Fruit fly (Drosophila melanogaster) whole organism, embryonic: Measurements from ENCODE around the gene CG14439.

Source experiments
- Bdp1 ChIP-seq: fragments of 200-800 bp; sonication (Bioruptor generic); optimal IDR thresholded peaks from 3 replicates; lab custom pipeline; 2016; ENCODE audit warnings: missing biosample characterization, missing genetic modification characterization
- CG11398 ChIP-seq: fragments of 200-800 bp; sonication (Bioruptor generic); optimal IDR thresholded peaks from 2 replicates; lab custom pipeline; 2016; ENCODE audit warnings: missing biosample characterization, missing genetic modification characterization
- CG11560 ChIP-seq: fragments of 200-800 bp; sonication (Bioruptor generic); IDR thresholded peaks from 3 replicates; pipeline ENCODE4 v1.3.6; 2022; ENCODE audit warnings: missing biosample characterization, missing genetic modification characterization
- CG11695 ChIP-seq: fragments of 200-800 bp; sonication (Bioruptor generic); IDR thresholded peaks from 3 replicates; pipeline ENCODE4 v1.3.6; 2022; ENCODE audit warnings: missing biosample characterization, missing genetic modification characterization
- CG11723 ChIP-seq: fragments of 200-800 bp; sonication (Bioruptor generic); optimal IDR thresholded peaks from 2 replicates; lab custom pipeline; 2017; ENCODE audit warnings: missing biosample characterization, mild to moderate bottlenecking, missing genetic modification characterization
- CG12155 ChIP-seq: fragments of 200-800 bp; sonication (Bioruptor generic); optimal IDR thresholded peaks from 3 replicates; lab custom pipeline; 2016; ENCODE audit warnings: missing biosample characterization, missing genetic modification characterization
- CG12236 ChIP-seq: fragments of 200-800 bp; sonication (Bioruptor generic); optimal IDR thresholded peaks from 2 replicates; lab custom pipeline; 2016; ENCODE audit warnings: missing biosample characterization, missing genetic modification characterization
- CG13424 ChIP-seq: fragments of 200-800 bp; sonication (Bioruptor generic); optimal IDR thresholded peaks from 2 replicates; lab custom pipeline; 2019; ENCODE audit warnings: missing biosample characterization, mild to moderate bottlenecking, missing genetic modification characterization, moderate library complexity
- CG15269 ChIP-seq: fragments of 200-800 bp; sonication (Bioruptor generic); optimal IDR thresholded peaks from 2 replicates; lab custom pipeline; 2018; ENCODE audit warnings: missing biosample characterization, mild to moderate bottlenecking, missing genetic modification characterization, moderate library complexity
- CG1529 ChIP-seq: fragments of 200-800 bp; sonication (Bioruptor generic); optimal IDR thresholded peaks from 3 replicates; lab custom pipeline; 2018; ENCODE audit warnings: missing biosample characterization, missing genetic modification characterization
- CG16815 ChIP-seq: fragments of 200-800 bp; sonication (Bioruptor generic); optimal IDR thresholded peaks from 3 replicates; lab custom pipeline; 2017; ENCODE audit warnings: missing biosample characterization, mild to moderate bottlenecking, missing genetic modification characterization
- CG1832 ChIP-seq: fragments of 200-800 bp; sonication (Bioruptor generic); optimal IDR thresholded peaks from 2 replicates; lab custom pipeline; 2017; ENCODE audit warnings: missing biosample characterization, mild to moderate bottlenecking, missing genetic modification characterization, inconsistent platforms
- CG2129 ChIP-seq: fragments of 200-800 bp; sonication (Bioruptor generic); IDR thresholded peaks from 2 replicates; pipeline ENCODE4 v1.3.6; 2022; ENCODE audit warnings: missing biosample characterization, missing genetic modification characterization; ENCODE audit not compliant: partially characterized antibody
- CG30020 ChIP-seq: fragments of 200-800 bp; optimal IDR thresholded peaks from 2 replicates; lab custom pipeline; 2019; ENCODE audit warnings: missing biosample characterization, mild to moderate bottlenecking, missing genetic modification characterization, moderate library complexity
- CG3847 ChIP-seq: fragments of 200-800 bp; sonication (Bioruptor generic); IDR thresholded peaks from 2 replicates; pipeline ENCODE4 v1.3.6; 2022; ENCODE audit warnings: missing biosample characterization, missing genetic modification characterization
- CG6683 ChIP-seq: fragments of 200-800 bp; sonication (Bioruptor generic); optimal IDR thresholded peaks from 2 replicates; lab custom pipeline; 2017; ENCODE audit warnings: missing biosample characterization, mild to moderate bottlenecking, missing genetic modification characterization, missing genetic modification reagents
- CG8388 ChIP-seq: fragments of 200-800 bp; sonication (Bioruptor generic); optimal IDR thresholded peaks from 2 replicates; lab custom pipeline; 2019; ENCODE audit warnings: missing biosample characterization, mild to moderate bottlenecking, missing genetic modification characterization, moderate library complexity
- CG8765 ChIP-seq: fragments of 200-800 bp; sonication (Bioruptor generic); IDR thresholded peaks from 2 replicates; pipeline ENCODE4 v1.3.6; 2022; ENCODE audit warnings: missing biosample characterization, missing genetic modification characterization
- CG9215 ChIP-seq: fragments of 200-800 bp; sonication (Bioruptor generic); IDR thresholded peaks from 2 replicates; pipeline ENCODE4 v1.3.6; 2022; ENCODE audit warnings: missing biosample characterization, missing genetic modification characterization
- Camta ChIP-seq: fragments of 200-800 bp; sonication (Bioruptor generic); optimal IDR thresholded peaks from 2 replicates; lab custom pipeline; 2016; ENCODE audit warnings: missing biosample characterization, missing genetic modification characterization
- Ets65A ChIP-seq: fragments of 200-800 bp; sonication (Bioruptor generic); peaks from one replicate; lab custom pipeline; 2016; ENCODE audit warnings: missing biosample characterization, missing genetic modification characterization
- HLH4C ChIP-seq: fragments of 200-800 bp; sonication (Bioruptor generic); IDR thresholded peaks from 3 replicates; pipeline ENCODE4 v1.3.6; 2022; ENCODE audit warnings: missing biosample characterization, missing genetic modification characterization; ENCODE audit not compliant: partially characterized antibody
- Hand ChIP-seq: fragments of 200-800 bp; sonication (Bioruptor generic); optimal IDR thresholded peaks from 2 replicates; lab custom pipeline; 2017; ENCODE audit warnings: mild to moderate bottlenecking, missing biosample characterization, missing genetic modification reagents, missing genetic modification characterization
- HmgZ ChIP-seq: fragments of 200-800 bp; sonication (Bioruptor generic); optimal IDR thresholded peaks from 2 replicates; lab custom pipeline; 2018; ENCODE audit warnings: missing biosample characterization, mild to moderate bottlenecking, missing genetic modification characterization
- Lim3 ChIP-seq: fragments of 200-800 bp; sonication (Bioruptor generic); IDR thresholded peaks from 2 replicates; pipeline ENCODE4 v1.3.6; 2022; ENCODE audit warnings: missing biosample characterization, missing genetic modification characterization
- MBD-R2 ChIP-seq: fragments of 200-800 bp; sonication (Bioruptor generic); IDR thresholded peaks from 2 replicates; pipeline ENCODE4 v1.3.6; 2022; ENCODE audit warnings: missing biosample characterization, missing genetic modification characterization
- Meics ChIP-seq: fragments of 200-800 bp; sonication (Bioruptor generic); optimal IDR thresholded peaks from 2 replicates; lab custom pipeline; 2017; ENCODE audit warnings: missing biosample characterization, mild to moderate bottlenecking, missing genetic modification characterization
- NFAT ChIP-seq: fragments of 200-800 bp; sonication (Bioruptor generic); IDR thresholded peaks from 2 replicates; pipeline ENCODE4 v1.3.6; 2022; ENCODE audit warnings: missing biosample characterization, missing genetic modification characterization
- Rx ChIP-seq: fragments of 200-800 bp; sonication (Bioruptor generic); IDR thresholded peaks from 2 replicates; pipeline ENCODE4 v1.3.6; 2022; ENCODE audit warnings: missing biosample characterization, missing genetic modification characterization
- Trl ChIP-seq, 3 experiments: fragments of >200 bp in 2 of 3; fragments of 200-800 bp in 1 of 3; sonication (Bioruptor generic) in 1 of 3; optimal IDR thresholded peaks; 2 replicates in 1 of 3; 3 replicates in 2 of 3; lab custom pipeline; 2016 to 2017; ENCODE audit warnings: missing biosample characterization in 1 of 3, missing genetic modification characterization in 1 of 3
- ab ChIP-seq: fragments of 200-800 bp; sonication (Bioruptor generic); optimal IDR thresholded peaks from 2 replicates; lab custom pipeline; 2016; ENCODE audit warnings: missing biosample characterization, missing genetic modification characterization
- br ChIP-seq: fragments of >200 bp; optimal IDR thresholded peaks from 2 replicates; lab custom pipeline; 2017
- dati ChIP-seq: fragments of 200-800 bp; sonication (Bioruptor generic); IDR thresholded peaks from 2 replicates; pipeline ENCODE4 v1.3.6; 2022; ENCODE audit warnings: missing biosample characterization, missing genetic modification characterization
- gcm2 ChIP-seq: fragments of 200-800 bp; sonication (Bioruptor generic); optimal IDR thresholded peaks from 2 replicates; lab custom pipeline; 2016; ENCODE audit warnings: missing biosample characterization, missing genetic modification characterization
- her ChIP-seq: fragments of 200-800 bp; sonication (Bioruptor generic); optimal IDR thresholded peaks from 2 replicates; lab custom pipeline; 2016; ENCODE audit warnings: missing biosample characterization, missing genetic modification characterization
- ken ChIP-seq: fragments of 200-800 bp; sonication (Bioruptor generic); IDR thresholded peaks from 3 replicates; pipeline ENCODE4 v1.3.6; 2022; ENCODE audit warnings: missing biosample characterization, missing genetic modification characterization
- lola ChIP-seq, 3 experiments: fragments of >200 bp in 2 of 3; fragments of 200-800 bp in 1 of 3; sonication (Bioruptor generic) in 1 of 3; optimal IDR thresholded peaks; 2 replicates each; lab custom pipeline; 2017 to 2019; ENCODE audit warnings: missing biosample characterization in 3 of 3, missing genetic modification characterization in 3 of 3, mild to moderate bottlenecking in 1 of 3, moderate library complexity in 1 of 3
- p53 ChIP-seq: fragments of 200-800 bp; sonication (Bioruptor generic); optimal IDR thresholded peaks from 2 replicates; lab custom pipeline; 2016; ENCODE audit warnings: missing biosample characterization, missing genetic modification characterization
- pho ChIP-seq: fragments of 200-800 bp; sonication (Bioruptor generic); optimal IDR thresholded peaks from 2 replicates; lab custom pipeline; 2016; ENCODE audit warnings: missing biosample characterization, missing genetic modification characterization
- pita ChIP-seq: fragments of 200-800 bp; sonication (Bioruptor generic); optimal IDR thresholded peaks from 2 replicates; lab custom pipeline; 2017; ENCODE audit warnings: missing biosample characterization, mild to moderate bottlenecking, missing genetic modification characterization
- ro ChIP-seq: fragments of 200-800 bp; sonication (Bioruptor generic); IDR thresholded peaks from 2 replicates; pipeline ENCODE4 v1.3.6; 2022; ENCODE audit warnings: missing biosample characterization, missing genetic modification characterization
- shn ChIP-seq: fragments of 200-800 bp; sonication (Bioruptor generic); optimal IDR thresholded peaks from 3 replicates; lab custom pipeline; 2016; ENCODE audit warnings: missing biosample characterization, missing genetic modification characterization
- ssp ChIP-seq: fragments of 200-800 bp; sonication (Bioruptor generic); IDR thresholded peaks from 2 replicates; pipeline ENCODE4 v1.3.6; 2022; ENCODE audit warnings: missing biosample characterization, missing genetic modification characterization
- ttk ChIP-seq: fragments of 200-800 bp; sonication (Bioruptor generic); IDR thresholded peaks from 2 replicates; pipeline ENCODE4 v2.1.2; 2022; ENCODE audit warnings: missing biosample characterization, missing genetic modification characterization
- vfl ChIP-seq: fragments of 200-800 bp; sonication (Bioruptor generic); optimal IDR thresholded peaks from 2 replicates; lab custom pipeline; 2016; ENCODE audit warnings: missing biosample characterization, missing genetic modification characterization

Gene CG14439

dm6 chrX:6804485-6805295, 57.3 kb downstream of the CG14439 start (continued):
- TF ChIP-seq ken (GFP tag; lab: Robert Waterston, UW) = peak; percentile 93
- peak; percentile 76 for TF ChIP-seq dati
- peak; percentile 84 for TF ChIP-seq NFAT (GFP tag; lab: Robert Waterston, UW)
- peak; percentile 67 for TF ChIP-seq CG1529
- no peak for TF ChIP-seq br (lab: Kevin White, UChicago)
- peak; percentile 38 for TF ChIP-seq Bdp1 (GFP tag; lab: Kevin White, UChicago)
- peak; percentile 72 for TF ChIP-seq CG12155 (GFP tag; lab: Kevin White, UChicago)
- peak; percentile 36 for TF ChIP-seq shn (GFP tag; lab: Kevin White, UChicago)
- TF ChIP-seq ttk (GFP tag; lab: Robert Waterston, UW) = peak; percentile 84
- peak; percentile 57 for TF ChIP-seq CG12236 (GFP tag; lab: Kevin White, UChicago)
- TF ChIP-seq Rx (GFP tag; lab: Robert Waterston, UW) = peak; percentile 89
- TF ChIP-seq ro = peak; percentile 50; the same call in 1 of the 2 replicates
- TF ChIP-seq CG30020 (tag; lab: Kevin White, UChicago) = no peak
- peak; percentile 51 for TF ChIP-seq HmgZ (tag; lab: Kevin White, UChicago)
- no peak for TF ChIP-seq gcm2 (GFP tag; lab: Kevin White, UChicago)
- TF ChIP-seq CG16815 = peak; percentile 76
- TF ChIP-seq CG1832 (GFP tag; lab: Kevin White, UChicago) = peak; percentile 53
- TF ChIP-seq CG13424 = peak; percentile 70
- TF ChIP-seq CG6683 (GFP tag; lab: Kevin White, UChicago) = peak; percentile 33
- peak in 1 of 3 experiments; percentile 73 for TF ChIP-seq lola (GFP tag; optimal IDR thresholded peaks at IDR 0.05; lab: Kevin White, UChicago)
- TF ChIP-seq CG11398 (GFP tag; lab: Kevin White, UChicago) = peak; percentile 15
- TF ChIP-seq Lim3 (GFP tag; lab: Robert Waterston, UW) = peak; percentile 62
- TF ChIP-seq CG9215 (GFP tag; lab: Robert Waterston, UW) = peak; percentile 78
- no peak for TF ChIP-seq pita
- TF ChIP-seq CG8765 (GFP tag; lab: Robert Waterston, UW) = peak; percentile 82
- peak; percentile 31 for TF ChIP-seq ab (GFP tag; lab: Kevin White, UChicago)
- peak; percentile 59 for TF ChIP-seq her (GFP tag; lab: Kevin White, UChicago)
- TF ChIP-seq Meics (GFP tag; lab: Kevin White, UChicago) = peak; percentile 78
- no peak for TF ChIP-seq CG2129
- peak; percentile 33 for TF ChIP-seq vfl
- TF ChIP-seq CG8388 (GFP tag; lab: Kevin White, UChicago) = no peak
- TF ChIP-seq Hand (GFP tag; lab: Kevin White, UChicago) = peak; percentile 64
- TF ChIP-seq ssp (GFP tag; lab: Robert Waterston, UW) = peak; percentile 76
- no peak for TF ChIP-seq CG15269 (tag; lab: Kevin White, UChicago)
- peak; percentile 70 to 74 for TF ChIP-seq Trl (optimal IDR thresholded peaks at IDR 0.05; lab: Kevin White, UChicago)
- TF ChIP-seq Trl (GFP tag; optimal IDR thresholded peaks at IDR 0.05; lab: Kevin White, UChicago) = peak; percentile 58
- TF ChIP-seq pho (GFP tag; lab: Kevin White, UChicago) = peak; percentile 66
- TF ChIP-seq Ets65A (GFP tag; lab: Kevin White, UChicago) = peak; percentile 93
- no peak for TF ChIP-seq CG11723
- TF ChIP-seq Camta (GFP tag; lab: Kevin White, UChicago) = peak; percentile 39
- TF ChIP-seq MBD-R2 (GFP tag; lab: Robert Waterston, UW) = peak; percentile 67; the same call in 1 of the 2 replicates
- TF ChIP-seq CG3847 (GFP tag; lab: Robert Waterston, UW) = peak; percentile 69
- TF ChIP-seq CG11560 = peak; percentile 72
- TF ChIP-seq HLH4C = no peak
- TF ChIP-seq CG11695 (GFP tag; lab: Robert Waterston, UW) = peak; percentile 79
- TF ChIP-seq p53 (GFP tag; lab: Kevin White, UChicago) = no peak
- TF ChIP-seq, all 482 proteins: peak for 342
